Worm (Caenorhabditis elegans) whole organism, late embryonic: ENCODE results near the gene cyp-33B1.

ENCODE experiments used
- Y22D7AL.16 ChIP-seq: sonication (generic microtip); optimal IDR thresholded peaks from 2 replicates; lab custom pipeline; 2016; ENCODE audit warnings: missing genetic modification characterization, missing compliant biosample characterization
- ahr-1 ChIP-seq: sonication (generic microtip); optimal IDR thresholded peaks from 2 replicates; lab custom pipeline; 2016; ENCODE audit warnings: missing genetic modification characterization, missing compliant biosample characterization
- ama-1 ChIP-seq: fragments of 150-350 bp; optimal IDR thresholded peaks from 2 replicates; lab custom pipeline; 2014
- dve-1 ChIP-seq: sonication (generic microtip); optimal IDR thresholded peaks from 2 replicates; lab custom pipeline; 2017; ENCODE audit warnings: antibody characterized with exemption, mild to moderate bottlenecking, missing genetic modification characterization, missing compliant biosample characterization
- lin-11 ChIP-seq: fragments of 200-800 bp; sonication (Bioruptor generic); optimal IDR thresholded peaks from 2 replicates; lab custom pipeline; 2018; ENCODE audit warnings: mild to moderate bottlenecking, missing genetic modification characterization, missing compliant biosample characterization
- nfya-1 ChIP-seq: sonication (generic microtip); optimal IDR thresholded peaks from 2 replicates; lab custom pipeline; 2017; ENCODE audit warnings: missing genetic modification characterization, mild to moderate bottlenecking, missing compliant biosample characterization, antibody characterized with exemption, moderate library complexity
- nhr-11 ChIP-seq: fragments of 150-350 bp; optimal IDR thresholded peaks from 2 replicates; lab custom pipeline; 2014; ENCODE audit warnings: missing biosample characterization, missing genetic modification characterization
- pag-3 ChIP-seq: sonication (generic microtip); optimal IDR thresholded peaks from 2 replicates; lab custom pipeline; 2016; ENCODE audit warnings: missing compliant biosample characterization, missing genetic modification characterization, borderline replicate concordance
- pqm-1 ChIP-seq: sonication (generic microtip); optimal IDR thresholded peaks from 2 replicates; lab custom pipeline; 2016; ENCODE audit warnings: missing genetic modification characterization, missing compliant biosample characterization
- ref-2 ChIP-seq: sonication (generic microtip); optimal IDR thresholded peaks from 2 replicates; lab custom pipeline; 2016; ENCODE audit warnings: missing genetic modification characterization, missing compliant biosample characterization
- sdc-2 ChIP-seq: sonication (generic microtip); optimal IDR thresholded peaks from 2 replicates; lab custom pipeline; 2016; ENCODE audit warnings: missing genotype, missing genetic modification characterization, missing compliant biosample characterization
- tbx-2 ChIP-seq: sonication (generic microtip); optimal IDR thresholded peaks from 2 replicates; lab custom pipeline; 2016; ENCODE audit warnings: missing genetic modification characterization, missing compliant biosample characterization
- unc-55 ChIP-seq: sonication (generic microtip); optimal IDR thresholded peaks from 2 replicates; lab custom pipeline; 2017; ENCODE audit warnings: missing biosample characterization, missing genetic modification reagents, missing genetic modification characterization

DNA sequence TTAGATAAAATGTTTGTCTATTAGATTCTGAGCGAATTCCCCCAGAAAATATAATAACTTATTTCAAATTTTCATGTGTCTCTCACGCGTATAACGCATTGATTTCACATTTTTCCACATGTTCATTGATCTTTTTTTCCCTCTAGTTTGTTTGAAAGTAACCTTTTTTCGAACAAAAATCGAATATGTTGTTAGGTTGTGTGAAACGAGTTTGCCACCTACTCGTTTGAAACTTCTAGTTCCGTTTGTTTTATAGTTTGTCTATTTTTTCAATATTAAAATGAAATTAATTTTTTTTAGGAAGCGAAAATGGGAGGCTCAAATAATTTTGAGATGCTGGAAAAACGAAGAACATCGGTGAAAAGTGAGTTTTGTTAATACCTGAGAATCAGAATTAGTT, 10.9 kb upstream of the cyp-33B1 start, which contains the start of gene C25E10.5:
- no peak for TF ChIP-seq ama-1 (lab: Kevin White, UChicago)
- no peak for TF ChIP-seq dve-1
- TF ChIP-seq lin-11 = no peak
- TF ChIP-seq nfya-1 (tag; lab: Kevin White, UChicago) = no peak
- no peak for TF ChIP-seq nhr-11 (tag; lab: Kevin White, UChicago)
- TF ChIP-seq Y22D7AL.16 = no peak
- no peak for TF ChIP-seq tbx-2 (tag; lab: Kevin White, UChicago)
- no peak for TF ChIP-seq ref-2
- no peak for TF ChIP-seq pag-3 (tag; lab: Kevin White, UChicago)
- TF ChIP-seq unc-55 (GFP tag; lab: Kevin White, UChicago) = no peak
- no peak for TF ChIP-seq pqm-1 (tag; lab: Kevin White, UChicago)
- TF ChIP-seq sdc-2 (tag; lab: Kevin White, UChicago) = no peak
- no peak for TF ChIP-seq ahr-1 (tag; lab: Kevin White, UChicago)
